Fruit fly (Drosophila melanogaster) whole organism, embryonic: ENCODE data around the gene Pka-C3.

Source experiments
- Ada2b ChIP-seq: fragments of 200-800 bp; sonication (Bioruptor generic); IDR thresholded peaks from 2 replicates; pipeline ENCODE4 v1.3.6; 2022; ENCODE audit warnings: missing biosample characterization, missing genetic modification characterization
- Bdp1 ChIP-seq: fragments of 200-800 bp; sonication (Bioruptor generic); optimal IDR thresholded peaks from 3 replicates; lab custom pipeline; 2016; ENCODE audit warnings: missing biosample characterization, missing genetic modification characterization
- CG10654 ChIP-seq: fragments of 200-800 bp; sonication (Bioruptor generic); optimal IDR thresholded peaks from 2 replicates; lab custom pipeline; 2016; ENCODE audit warnings: missing biosample characterization, missing genetic modification characterization
- CG10959 ChIP-seq: fragments of 200-800 bp; sonication (Bioruptor generic); IDR thresholded peaks from 2 replicates; pipeline ENCODE4 v1.3.6; 2022; ENCODE audit warnings: missing biosample characterization, missing genetic modification characterization
- CG12391 ChIP-seq: fragments of 200-800 bp; sonication (Bioruptor generic); optimal IDR thresholded peaks from 3 replicates; lab custom pipeline; 2018; ENCODE audit warnings: missing biosample characterization, mild to moderate bottlenecking, missing genetic modification characterization, moderate library complexity
- CG12942 ChIP-seq: fragments of 200-800 bp; sonication (Bioruptor generic); optimal IDR thresholded peaks from 3 replicates; lab custom pipeline; 2016; ENCODE audit warnings: missing biosample characterization, missing genetic modification characterization
- CG15269 ChIP-seq: fragments of 200-800 bp; sonication (Bioruptor generic); optimal IDR thresholded peaks from 2 replicates; lab custom pipeline; 2018; ENCODE audit warnings: missing biosample characterization, mild to moderate bottlenecking, missing genetic modification characterization, moderate library complexity
- CG15696 ChIP-seq: fragments of 200-800 bp; sonication (Bioruptor generic); optimal IDR thresholded peaks from 2 replicates; lab custom pipeline; 2019; ENCODE audit warnings: missing biosample characterization, mild to moderate bottlenecking, missing genetic modification characterization, moderate library complexity
- CG1602 ChIP-seq: fragments of 200-800 bp; sonication (Bioruptor generic); optimal IDR thresholded peaks from 3 replicates; lab custom pipeline; 2016; ENCODE audit warnings: missing biosample characterization, missing genetic modification characterization
- CG18262 ChIP-seq: fragments of 200-800 bp; optimal IDR thresholded peaks from 3 replicates; lab custom pipeline; 2019; ENCODE audit warnings: missing biosample characterization, mild to moderate bottlenecking, missing genetic modification characterization, moderate library complexity
- CG18619 ChIP-seq: fragments of 200-800 bp; sonication (Bioruptor generic); optimal IDR thresholded peaks from 3 replicates; lab custom pipeline; 2017; ENCODE audit warnings: missing biosample characterization, mild to moderate bottlenecking, missing genetic modification characterization
- CG2116 ChIP-seq: fragments of 200-800 bp; sonication (Bioruptor generic); optimal IDR thresholded peaks from 3 replicates; lab custom pipeline; 2018; ENCODE audit warnings: missing biosample characterization, mild to moderate bottlenecking, missing genetic modification characterization
- CG2889 ChIP-seq: fragments of 200-800 bp; sonication (Bioruptor generic); IDR thresholded peaks from 3 replicates; pipeline ENCODE4 v1.3.6; 2022; ENCODE audit warnings: missing biosample characterization, missing genetic modification characterization
- CG30431 ChIP-seq: fragments of 200-800 bp; sonication (Bioruptor generic); optimal IDR thresholded peaks from 2 replicates; lab custom pipeline; 2017; ENCODE audit warnings: missing biosample characterization, missing genetic modification characterization
- CG31441 ChIP-seq: fragments of 200-800 bp; sonication (Bioruptor generic); IDR thresholded peaks from 2 replicates; pipeline ENCODE4 v1.3.6; 2022; ENCODE audit warnings: missing biosample characterization, missing genetic modification characterization
- CG3163 ChIP-seq: fragments of 200-800 bp; sonication (Bioruptor generic); optimal IDR thresholded peaks from 3 replicates; lab custom pipeline; 2016; ENCODE audit warnings: missing biosample characterization, missing genetic modification characterization
- CG34422 ChIP-seq: fragments of 200-800 bp; sonication (Bioruptor generic); IDR thresholded peaks from 3 replicates; pipeline ENCODE4 v1.3.6; 2022; ENCODE audit warnings: missing biosample characterization, missing genetic modification characterization
- CG3995 ChIP-seq: fragments of 200-800 bp; sonication (Bioruptor generic); optimal IDR thresholded peaks from 3 replicates; lab custom pipeline; 2016; ENCODE audit warnings: missing biosample characterization, missing genetic modification characterization
- CG4360 ChIP-seq: fragments of 200-800 bp; sonication (Bioruptor generic); IDR thresholded peaks from 2 replicates; pipeline ENCODE4 v1.3.6; 2022; ENCODE audit warnings: missing biosample characterization, missing genetic modification characterization
- CG5180 ChIP-seq: fragments of 200-800 bp; sonication (Bioruptor generic); optimal IDR thresholded peaks from 3 replicates; lab custom pipeline; 2017; ENCODE audit warnings: missing biosample characterization, missing genetic modification characterization, mild to moderate bottlenecking, moderate library complexity, missing genetic modification reagents
- CG6791 ChIP-seq: fragments of 200-800 bp; sonication (Bioruptor generic); IDR thresholded peaks from 3 replicates; pipeline ENCODE4 v1.3.6; 2022; ENCODE audit warnings: missing biosample characterization, missing genetic modification characterization; ENCODE audit not compliant: partially characterized antibody
- CG7963 ChIP-seq: fragments of 200-800 bp; sonication (Bioruptor generic); IDR thresholded peaks from 3 replicates; pipeline ENCODE4 v1.3.6; 2022; ENCODE audit warnings: missing biosample characterization, missing genetic modification characterization; ENCODE audit not compliant: partially characterized antibody
- CG8388 ChIP-seq: fragments of 200-800 bp; sonication (Bioruptor generic); optimal IDR thresholded peaks from 2 replicates; lab custom pipeline; 2019; ENCODE audit warnings: missing biosample characterization, mild to moderate bottlenecking, missing genetic modification characterization, moderate library complexity
- CG9932 ChIP-seq: fragments of 200-800 bp; sonication (Bioruptor generic); IDR thresholded peaks from 2 replicates; pipeline ENCODE4 v1.3.6; 2022; ENCODE audit warnings: missing biosample characterization, missing genetic modification characterization
- Camta ChIP-seq: fragments of 200-800 bp; sonication (Bioruptor generic); optimal IDR thresholded peaks from 2 replicates; lab custom pipeline; 2016; ENCODE audit warnings: missing biosample characterization, missing genetic modification characterization
- CrebB ChIP-seq: fragments of 200-800 bp; sonication (Bioruptor generic); optimal IDR thresholded peaks from 3 replicates; lab custom pipeline; 2018; ENCODE audit warnings: missing biosample characterization, mild to moderate bottlenecking, missing genetic modification characterization
- D ChIP-seq, 2 experiments: fragments of 200-800 bp in 1 of 2; fragments of >200 bp in 1 of 2; sonication (Bioruptor generic) in 1 of 2; optimal IDR thresholded peaks; 2 replicates in 1 of 2; 3 replicates in 1 of 2; lab custom pipeline; 2017; ENCODE audit warnings: mild to moderate bottlenecking in 1 of 2, missing biosample characterization in 1 of 2, missing genetic modification characterization in 1 of 2, missing genetic modification reagents in 1 of 2
- Dfd ChIP-seq, 2 experiments: fragments of >200 bp; optimal IDR thresholded peaks; 2 replicates each; lab custom pipeline; 2017; ENCODE audit warnings: missing biosample characterization in 2 of 2, missing genetic modification characterization in 2 of 2
- HmgZ ChIP-seq: fragments of 200-800 bp; sonication (Bioruptor generic); optimal IDR thresholded peaks from 2 replicates; lab custom pipeline; 2018; ENCODE audit warnings: missing biosample characterization, mild to moderate bottlenecking, missing genetic modification characterization
- Mad ChIP-seq: fragments of 200-800 bp; sonication (Bioruptor generic); optimal IDR thresholded peaks from 2 replicates; lab custom pipeline; 2016; ENCODE audit warnings: missing biosample characterization, missing genetic modification characterization
- Nf-YB ChIP-seq: fragments of 200-800 bp; sonication (Bioruptor generic); optimal IDR thresholded peaks from 3 replicates; lab custom pipeline; 2019; ENCODE audit warnings: missing biosample characterization, mild to moderate bottlenecking, missing genetic modification characterization, moderate library complexity
- Trl ChIP-seq, 3 experiments: fragments of >200 bp in 2 of 3; fragments of 200-800 bp in 1 of 3; sonication (Bioruptor generic) in 1 of 3; optimal IDR thresholded peaks; 2 replicates in 1 of 3; 3 replicates in 2 of 3; lab custom pipeline; 2016 to 2017; ENCODE audit warnings: missing biosample characterization in 1 of 3, missing genetic modification characterization in 1 of 3
- ab ChIP-seq: fragments of 200-800 bp; sonication (Bioruptor generic); optimal IDR thresholded peaks from 2 replicates; lab custom pipeline; 2016; ENCODE audit warnings: missing biosample characterization, missing genetic modification characterization
- ash1 ChIP-seq: fragments of 200-800 bp; sonication (Bioruptor generic); optimal IDR thresholded peaks from 2 replicates; lab custom pipeline; 2018; ENCODE audit warnings: missing biosample characterization, mild to moderate bottlenecking, missing genetic modification characterization
- ci ChIP-seq: fragments of 200-800 bp; sonication (Bioruptor generic); IDR thresholded peaks from 3 replicates; pipeline ENCODE4 v1.3.6; 2022; ENCODE audit warnings: missing biosample characterization, missing genetic modification characterization
- crc ChIP-seq: fragments of 200-800 bp; sonication (Bioruptor generic); optimal IDR thresholded peaks from 2 replicates; lab custom pipeline; 2016; ENCODE audit warnings: missing biosample characterization, missing genetic modification characterization
- fd96Cb ChIP-seq: fragments of 200-800 bp; sonication (Bioruptor generic); optimal IDR thresholded peaks from 2 replicates; lab custom pipeline; 2018; ENCODE audit warnings: missing biosample characterization, mild to moderate bottlenecking, missing genetic modification characterization, moderate library complexity
- gsb ChIP-seq: fragments of 200-800 bp; sonication (Bioruptor generic); IDR thresholded peaks from 2 replicates; pipeline ENCODE4 v1.3.6; 2022; ENCODE audit warnings: missing biosample characterization, missing genetic modification characterization
- oc ChIP-seq: fragments of 200-800 bp; sonication (Bioruptor generic); optimal IDR thresholded peaks from 2 replicates; lab custom pipeline; 2018; ENCODE audit warnings: missing biosample characterization, mild to moderate bottlenecking, missing genetic modification characterization, moderate library complexity
- onecut ChIP-seq: fragments of 200-800 bp; sonication (Bioruptor generic); IDR thresholded peaks from 2 replicates; pipeline ENCODE4 v1.3.6; 2022; ENCODE audit warnings: missing biosample characterization, missing genetic modification characterization
- otp ChIP-seq: fragments of 200-800 bp; sonication (Bioruptor generic); IDR thresholded peaks from 3 replicates; pipeline ENCODE4, ENCODE4 v1.3.6; 2022; ENCODE audit warnings: missing biosample characterization, missing genetic modification characterization
- pnt ChIP-seq: fragments of 200-800 bp; sonication (Bioruptor generic); optimal IDR thresholded peaks from 3 replicates; lab custom pipeline; 2016; ENCODE audit warnings: missing biosample characterization, missing genetic modification characterization
- pros ChIP-seq: fragments of 200-800 bp; sonication (Bioruptor generic); optimal IDR thresholded peaks from 3 replicates; lab custom pipeline; 2019; ENCODE audit warnings: missing biosample characterization, mild to moderate bottlenecking, missing genetic modification characterization, moderate library complexity
- salm ChIP-seq: fragments of 200-800 bp; sonication (Bioruptor generic); optimal IDR thresholded peaks from 2 replicates; lab custom pipeline; 2018; ENCODE audit warnings: missing biosample characterization, mild to moderate bottlenecking, missing genetic modification characterization
- slp2 ChIP-seq: fragments of 200-800 bp; sonication (Bioruptor generic); optimal IDR thresholded peaks from 2 replicates; lab custom pipeline; 2016; ENCODE audit warnings: missing biosample characterization, missing genetic modification characterization
- tna ChIP-seq: fragments of 200-800 bp; sonication (Bioruptor generic); IDR thresholded peaks from 2 replicates; pipeline ENCODE4 v1.3.6; 2022; ENCODE audit warnings: missing biosample characterization, missing genetic modification characterization; ENCODE audit not compliant: partially characterized antibody
- ttk ChIP-seq: fragments of 200-800 bp; sonication (Bioruptor generic); IDR thresholded peaks from 2 replicates; pipeline ENCODE4 v2.1.2; 2022; ENCODE audit warnings: missing biosample characterization, missing genetic modification characterization
- wor ChIP-seq: fragments of 200-800 bp; sonication (Bioruptor generic); IDR thresholded peaks from 2 replicates; pipeline ENCODE4 v1.3.6; 2022; ENCODE audit warnings: missing biosample characterization, missing genetic modification characterization

Pka-C3 gene

DNA sequence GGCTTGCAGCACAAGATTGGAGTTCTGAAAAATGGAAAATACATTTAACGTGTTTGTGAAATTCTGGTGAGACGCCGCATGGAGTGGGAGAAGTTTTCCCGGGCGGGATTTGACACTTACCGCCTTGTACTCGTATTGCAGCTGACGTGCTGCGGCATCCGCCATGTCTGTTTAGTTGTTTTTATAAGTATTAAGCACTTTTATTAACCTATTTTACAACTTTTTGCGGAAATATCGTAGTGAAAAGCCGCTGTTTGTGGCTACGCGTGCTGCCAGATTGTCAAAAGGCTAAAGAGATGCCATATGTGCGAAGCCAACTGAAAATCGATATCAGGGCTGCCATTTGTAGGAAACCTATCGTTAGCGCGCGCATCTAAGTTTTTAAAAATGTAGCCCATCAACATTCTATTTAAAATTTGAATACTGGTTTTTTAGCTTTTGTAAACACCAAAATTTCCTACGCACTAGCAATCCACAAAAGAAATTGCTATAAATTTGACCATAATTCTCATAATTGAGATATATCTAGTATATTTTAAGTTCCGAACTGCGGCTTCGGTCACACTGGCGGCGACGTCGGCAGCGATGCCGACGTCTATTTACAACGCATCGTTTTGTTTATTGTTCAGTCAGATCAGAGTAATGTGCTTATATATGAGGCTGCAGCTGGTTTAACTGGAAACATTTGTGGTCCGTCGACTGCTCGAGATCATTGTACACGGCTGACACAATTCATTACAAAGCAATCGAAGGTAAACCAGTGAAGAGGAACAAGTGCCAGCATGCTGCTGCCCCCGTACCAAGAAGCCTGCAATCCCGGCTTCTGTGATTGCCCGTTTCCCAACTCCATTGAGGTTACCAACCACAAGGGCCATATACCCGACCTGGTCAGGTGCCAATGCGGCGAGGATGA lies 13.2 kb upstream of the Pka-C3 start, which contains the start of the genes Brr2 and CG10516 (continued):
- no peak; the same call in 1 of the 2 replicates for TF ChIP-seq CG9932 (GFP tag; lab: Robert Waterston, UW)
- TF ChIP-seq CG34422 (GFP tag; lab: Robert Waterston, UW) = no peak
- TF ChIP-seq CG10959 (GFP tag; lab: Robert Waterston, UW) = no peak
- TF ChIP-seq CG2116 (GFP tag; lab: Kevin White, UChicago) = peak; percentile 78
- TF ChIP-seq ash1 (GFP tag; lab: Kevin White, UChicago) = no peak
- TF ChIP-seq CG6791 (GFP tag; lab: Robert Waterston, UW) = peak; percentile 12; the same call in 1 of the 3 replicates
- no peak for TF ChIP-seq CG3163 (GFP tag; lab: Kevin White, UChicago)
- TF ChIP-seq CG3995 (GFP tag; lab: Kevin White, UChicago) = no peak
- TF ChIP-seq Trl (optimal IDR thresholded peaks at IDR 0.05; lab: Kevin White, UChicago) = no peak
- TF ChIP-seq Trl (GFP tag; optimal IDR thresholded peaks at IDR 0.05; lab: Kevin White, UChicago) = no peak
- TF ChIP-seq CG18619 (GFP tag; lab: Kevin White, UChicago) = no peak
- TF ChIP-seq CG2889 (GFP tag; lab: Robert Waterston, UW) = no peak
- no peak for TF ChIP-seq ab (GFP tag; lab: Kevin White, UChicago)
- TF ChIP-seq CG5180 = no peak
- no peak for TF ChIP-seq D (optimal IDR thresholded peaks at IDR 0.05; lab: Kevin White, UChicago)
- TF ChIP-seq D (GFP tag; optimal IDR thresholded peaks at IDR 0.05; lab: Kevin White, UChicago) = no peak
- peak; percentile 29 for TF ChIP-seq CG15696 (tag; lab: Kevin White, UChicago)
- peak; percentile 73 for TF ChIP-seq CG31441
- peak; percentile 50 for TF ChIP-seq HmgZ (tag; lab: Kevin White, UChicago)
- peak; percentile 58 for TF ChIP-seq CG12391
- no peak for TF ChIP-seq oc (tag; lab: Kevin White, UChicago)
- no peak for TF ChIP-seq CG30431 (GFP tag; lab: Kevin White, UChicago)
- TF ChIP-seq salm (tag; lab: Kevin White, UChicago) = no peak
- no peak for TF ChIP-seq ttk (GFP tag; lab: Robert Waterston, UW)
- peak; percentile 59 for TF ChIP-seq onecut (GFP tag; lab: Robert Waterston, UW)
- TF ChIP-seq Dfd (GFP tag; optimal IDR thresholded peaks at IDR 0.05; lab: Kevin White, UChicago) = no peak
- TF ChIP-seq CG4360 = no peak
- no peak for TF ChIP-seq Ada2b (GFP tag; lab: Robert Waterston, UW)
- no peak for TF ChIP-seq CG18262 (tag; lab: Kevin White, UChicago)
- peak; percentile 17 for TF ChIP-seq CG10654 (GFP tag; lab: Kevin White, UChicago)
- no peak for TF ChIP-seq Camta
- no peak for TF ChIP-seq wor (GFP tag; lab: Robert Waterston, UW)
- peak; percentile 35 for TF ChIP-seq Mad
- no peak for TF ChIP-seq pnt
- no peak for TF ChIP-seq crc (GFP tag; lab: Kevin White, UChicago)
- TF ChIP-seq CrebB (tag; lab: Kevin White, UChicago) = no peak
- no peak for TF ChIP-seq gsb (GFP tag; lab: Robert Waterston, UW)
- TF ChIP-seq CG1602 (GFP tag; lab: Kevin White, UChicago) = no peak
- no peak for TF ChIP-seq CG8388 (GFP tag; lab: Kevin White, UChicago)
- no peak for TF ChIP-seq CG15269 (tag; lab: Kevin White, UChicago)
- TF ChIP-seq Bdp1 (GFP tag; lab: Kevin White, UChicago) = no peak
- TF ChIP-seq CG7963 (GFP tag; lab: Robert Waterston, UW) = 0 out of 3 replicates have a peak, but pooled peaks have one; percentile 45
- no peak for TF ChIP-seq Nf-YB (GFP tag; lab: Kevin White, UChicago)
- no peak for TF ChIP-seq pros
- TF ChIP-seq ci (GFP tag; lab: Robert Waterston, UW) = no peak
- 0 out of 2 replicates have a peak, but pooled peaks have one; percentile 13 for TF ChIP-seq tna (GFP tag; lab: Robert Waterston, UW)
- TF ChIP-seq otp (GFP tag; lab: Robert Waterston, UW) = no peak
- no peak for TF ChIP-seq CG12942 (GFP tag; lab: Kevin White, UChicago)
- TF ChIP-seq fd96Cb (tag; lab: Kevin White, UChicago) = no peak
- no peak for TF ChIP-seq slp2 (GFP tag; lab: Kevin White, UChicago)
